Worm (Caenorhabditis elegans): ENCODE results near the gene oma-1.

The oma-1 gene

DNA sequence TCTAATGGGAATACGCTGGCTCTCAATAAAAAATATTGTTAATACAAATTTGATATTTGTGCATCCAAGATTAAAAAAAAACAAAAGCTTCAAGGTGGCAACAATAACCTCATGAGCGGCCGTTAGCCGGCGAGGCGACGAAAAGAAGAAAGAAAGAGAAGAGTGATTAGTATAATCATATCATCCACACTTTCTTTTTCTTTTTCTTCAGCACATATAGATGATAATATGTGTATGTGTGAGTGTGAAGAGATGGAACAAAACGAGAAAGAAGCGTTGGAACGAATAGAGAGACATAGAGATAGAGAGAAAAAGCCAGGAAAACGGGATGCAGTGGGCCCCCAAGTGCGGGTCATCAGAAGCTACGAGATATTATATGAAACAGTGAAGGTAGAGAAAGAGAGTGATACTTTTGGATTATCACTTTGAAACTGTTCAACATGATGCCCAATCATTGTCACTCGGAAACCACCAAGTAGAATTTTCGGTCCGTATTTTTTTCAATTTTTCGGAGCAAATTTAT lies 31.6 kb downstream of the oma-1 start:
- TF ChIP-seq ztf-11 (tag; optimal IDR thresholded peaks at IDR 0.05) (no peak), madf-5 (GFP tag; IDR thresholded peaks at IDR 0.05) (no peak), unc-130 (GFP tag; optimal IDR thresholded peaks at IDR 0.05) (no peak), lsy-2 (tag; optimal IDR thresholded peaks at IDR 0.05) (peak in 1 of 2 experiments; percentile 35), F37D6.2 (tag; optimal IDR thresholded peaks at IDR 0.05) (no peak), nhr-102 (tag; optimal IDR thresholded peaks at IDR 0.05) (no peak), ces-1 (GFP tag; optimal IDR thresholded peaks at IDR 0.05) (no peak), hlh-11 (tag; optimal IDR thresholded peaks at IDR 0.05) (peak; percentile 24), tra-1 (GFP tag; IDR thresholded peaks at IDR 0.05) (no peak), hlh-30 (tag; optimal IDR thresholded peaks at IDR 0.05; ENCODE audit: insufficient read depth) (peak; percentile 6), mdl-1 (tag; optimal IDR thresholded peaks at IDR 0.05) (peak in 1 of 2 experiments; percentile 14), lim-7 (GFP tag; IDR thresholded peaks at IDR 0.05) (no peak), dpl-1 (GFP tag; optimal IDR thresholded peaks at IDR 0.05) (no peak)

DNA sequence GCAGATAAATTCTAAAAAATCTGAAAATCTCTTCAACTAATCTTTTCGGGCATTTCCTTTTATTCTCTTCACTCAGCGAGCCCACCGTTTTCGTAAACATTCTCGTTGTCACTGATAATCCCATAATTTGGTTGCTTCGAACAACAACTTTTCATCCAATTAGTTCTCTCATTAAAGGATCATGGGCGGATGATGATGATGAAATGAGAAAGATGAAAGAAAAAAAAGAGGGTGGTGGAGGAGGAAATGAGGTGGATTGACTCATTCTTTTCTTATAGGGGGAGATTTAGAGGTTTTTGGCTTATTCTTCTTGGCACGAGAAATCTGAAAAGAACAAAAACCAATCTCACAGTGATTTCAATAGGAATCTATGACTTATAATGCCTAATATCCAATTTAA lies 32.4 kb downstream of the oma-1 start:
- TF ChIP-seq lin-38 (GFP tag; IDR thresholded peaks at IDR 0.05), result no peak
- TF ChIP-seq unc-62 (GFP tag; optimal IDR thresholded peaks at IDR 0.05 in 1 of 2), result no peak
- no peak for TF ChIP-seq unc-62 (tag; optimal IDR thresholded peaks at IDR 0.05)
- TF ChIP-seq set-16 (GFP tag; IDR thresholded peaks at IDR 0.05), result no peak
- TF ChIP-seq D1046.2 (GFP tag; IDR thresholded peaks at IDR 0.05), result no peak
- no peak for TF ChIP-seq lin-15B (tag; optimal IDR thresholded peaks at IDR 0.05)
- TF ChIP-seq lsy-2 (tag; optimal IDR thresholded peaks at IDR 0.05), result no peak
- no peak for TF ChIP-seq nhr-77 (tag; optimal IDR thresholded peaks at IDR 0.05)
- no peak for TF ChIP-seq lim-7 (GFP tag; IDR thresholded peaks at IDR 0.05)
- TF ChIP-seq daf-12 (tag; optimal IDR thresholded peaks at IDR 0.05), result no peak
- TF ChIP-seq F37D6.2 (tag; optimal IDR thresholded peaks at IDR 0.05), result no peak
- no peak for TF ChIP-seq madf-5 (GFP tag; IDR thresholded peaks at IDR 0.05)

ce11 chrIV:8921956-8922355 lies 33.2 kb downstream of the oma-1 start, which contains the start of gene D1046.16:
TSS of gene D1046.16 (plus strand) at chrIV:8922150.
- TF ChIP-seq ces-1 (GFP tag; optimal IDR thresholded peaks at IDR 0.05), result no peak
- no peak for TF ChIP-seq nhr-102 (tag; optimal IDR thresholded peaks at IDR 0.05)
- no peak for TF ChIP-seq Y5F2A.4 (GFP tag; optimal IDR thresholded peaks at IDR 0.05)
- TF ChIP-seq tra-1 (GFP tag; IDR thresholded peaks at IDR 0.05), result no peak
- no peak for TF ChIP-seq nhr-11 (tag; optimal IDR thresholded peaks at IDR 0.05)
- peak; percentile 19 for TF ChIP-seq dve-1 (tag; optimal IDR thresholded peaks at IDR 0.05; ENCODE audit: insufficient read depth)
- TF ChIP-seq F26F4.8 (GFP tag; conservative IDR thresholded peaks at IDR 0.05), result no peak
- TF ChIP-seq sdz-12 (GFP tag; optimal IDR thresholded peaks at IDR 0.05), result no peak
- no peak for TF ChIP-seq snpc-4 (tag; optimal IDR thresholded peaks at IDR 0.05)
- TF ChIP-seq nhr-25 (tag; optimal IDR thresholded peaks at IDR 0.05; ENCODE audit: borderline replicate concordance, insufficient read depth), result peak; percentile 41
- TF ChIP-seq mxl-2 (GFP tag; conservative IDR thresholded peaks at IDR 0.05), result no peak
- no peak for TF ChIP-seq daf-16 (GFP tag; optimal IDR thresholded peaks at IDR 0.05)
- TF ChIP-seq daf-16 (tag; optimal IDR thresholded peaks at IDR 0.05), result peak; percentile 20
- no peak for TF ChIP-seq T20F7.1 (GFP tag; optimal IDR thresholded peaks at IDR 0.05)
- no peak for TF ChIP-seq ceh-62 (tag; optimal IDR thresholded peaks at IDR 0.05)
- TF ChIP-seq nhr-77 (tag; optimal IDR thresholded peaks at IDR 0.05), result peak; percentile 2
- TF ChIP-seq unc-130 (GFP tag; optimal IDR thresholded peaks at IDR 0.05), result no peak
- peak; percentile 58 for TF ChIP-seq nhr-28 (tag; optimal IDR thresholded peaks at IDR 0.05)
- TF ChIP-seq dpl-1 (GFP tag; optimal IDR thresholded peaks at IDR 0.05), result no peak
- no peak for TF ChIP-seq fos-1 (tag; optimal IDR thresholded peaks at IDR 0.05)
- no peak for TF ChIP-seq R02D3.7 (tag; optimal IDR thresholded peaks at IDR 0.05)
- TF ChIP-seq ceh-44 (GFP tag; IDR thresholded peaks at IDR 0.05), result no peak
- TF ChIP-seq hlh-11 (tag; optimal IDR thresholded peaks at IDR 0.05), result peak; percentile 39
- no peak for TF ChIP-seq daf-19 (GFP tag; conservative IDR thresholded peaks at IDR 0.05)
- TF ChIP-seq unc-39 (tag; optimal IDR thresholded peaks at IDR 0.05), result no peak
- no peak for TF ChIP-seq zfp-3 (GFP tag; conservative IDR thresholded peaks at IDR 0.05)
- no peak for TF ChIP-seq lin-39 (tag; optimal IDR thresholded peaks at IDR 0.05)
- TF ChIP-seq mep-1 (tag; optimal IDR thresholded peaks at IDR 0.05), result no peak
- no peak for TF ChIP-seq dmd-6 (GFP tag; IDR thresholded peaks at IDR 0.05)
- TF ChIP-seq nhr-42 (GFP tag; IDR thresholded peaks at IDR 0.05), result no peak
- no peak for TF ChIP-seq lin-38 (GFP tag; IDR thresholded peaks at IDR 0.05)
- no peak for TF ChIP-seq vab-7 (GFP tag; IDR thresholded peaks at IDR 0.05)
- TF ChIP-seq D1046.2 (GFP tag; IDR thresholded peaks at IDR 0.05), result peak; percentile 82
- no peak for TF ChIP-seq skn-1 (tag; optimal IDR thresholded peaks at IDR 0.05)
- no peak for TF ChIP-seq spr-1 (tag; optimal IDR thresholded peaks at IDR 0.05)
